Fruit fly (Drosophila melanogaster): ENCODE data around the gene CG33783.
A peak's percentile ranks its signal among the peaks of the same experiment; 100 is the strongest.

Gene CG33783

dm6 chr3R:10032951-10033720 lies 33.4 kb upstream of the CG33783 start (continued):
- no peak for TF ChIP-seq fd85E (GFP tag; optimal IDR thresholded peaks at IDR 0.05)
- no peak for TF ChIP-seq CG10631 (GFP tag; optimal IDR thresholded peaks at IDR 0.05)
- TF ChIP-seq CG3032 (tag; optimal IDR thresholded peaks at IDR 0.05) = no peak
- no peak for TF ChIP-seq CG11762 (GFP tag; optimal IDR thresholded peaks at IDR 0.05; ENCODE audit: insufficient read depth)
- TF ChIP-seq Hr39 (GFP tag; optimal IDR thresholded peaks at IDR 0.05) = no peak
- TF ChIP-seq CG7368 (GFP tag; optimal IDR thresholded peaks at IDR 0.05) = no peak

dm6 chr3R:10034995-10035446 lies 31.5 kb upstream of the CG33783 start:
- TF ChIP-seq CG6854 (GFP tag; optimal IDR thresholded peaks at IDR 0.05) (no peak), eg (GFP tag; IDR thresholded peaks at IDR 0.05) (no peak), Met (GFP tag; optimal IDR thresholded peaks at IDR 0.05) (no peak), CG4318 (GFP tag; optimal IDR thresholded peaks at IDR 0.05) (no peak), acj6 (GFP tag; optimal IDR thresholded peaks at IDR 0.05) (no peak), CG3032 (tag; optimal IDR thresholded peaks at IDR 0.05) (no peak), CG15336 (GFP tag; IDR thresholded peaks at IDR 0.05) (no peak), topi (GFP tag; optimal IDR thresholded peaks at IDR 0.05) (no peak), Sox102F (GFP tag; optimal IDR thresholded peaks at IDR 0.05) (no peak), Hr4 (GFP tag; optimal IDR thresholded peaks at IDR 0.05) (no peak), CG6792 (GFP tag; optimal IDR thresholded peaks at IDR 0.05) (no peak), CG16779 (tag; optimal IDR thresholded peaks at IDR 0.05) (no peak), Sox15 (GFP tag; optimal IDR thresholded peaks at IDR 0.05) (no peak), CG6276 (GFP tag; optimal IDR thresholded peaks at IDR 0.05) (peak; percentile 12), CG7368 (GFP tag; optimal IDR thresholded peaks at IDR 0.05) (no peak), ss (GFP tag; optimal IDR thresholded peaks at IDR 0.05) (peak in 1 of 2 experiments; percentile 38), CG1621 (tag; optimal IDR thresholded peaks at IDR 0.05) (no peak), CG10631 (GFP tag; optimal IDR thresholded peaks at IDR 0.05) (no peak), dsx (GFP tag; optimal IDR thresholded peaks at IDR 0.05; ENCODE audit: poor library complexity, severe bottlenecking) (peak; percentile 6), spab (GFP tag; optimal IDR thresholded peaks at IDR 0.05) (no peak), svp (GFP tag) (peak; percentile 67), fkh (GFP tag; optimal IDR thresholded peaks at IDR 0.05) (peak; percentile 59), Eip78C (GFP tag) (peak; percentile 44), CG11294 (GFP tag; IDR thresholded peaks at IDR 0.05) (no peak), CG11762 (GFP tag; optimal IDR thresholded peaks at IDR 0.05; ENCODE audit: insufficient read depth) (no peak), OdsH (GFP tag; optimal IDR thresholded peaks at IDR 0.05) (no peak), Ets21C (GFP tag; optimal IDR thresholded peaks at IDR 0.05) (no peak), CG32006 (GFP tag; optimal IDR thresholded peaks at IDR 0.05) (no peak), esn (GFP tag; optimal IDR thresholded peaks at IDR 0.05) (no peak), CG6163 (GFP tag; IDR thresholded peaks at IDR 0.05) (no peak), Gug (GFP tag; IDR thresholded peaks at IDR 0.05) (no peak), pdm3 (GFP tag; optimal IDR thresholded peaks at IDR 0.05) (no peak)

dm6 chr3R:10035765-10036164 lies 30.8 kb upstream of the CG33783 start:
- TF ChIP-seq CG11762 (GFP tag; optimal IDR thresholded peaks at IDR 0.05; ENCODE audit: insufficient read depth) (no peak), CG4318 (GFP tag; optimal IDR thresholded peaks at IDR 0.05) (no peak), fkh (GFP tag; optimal IDR thresholded peaks at IDR 0.05) (peak; percentile 14), CG6854 (GFP tag; optimal IDR thresholded peaks at IDR 0.05) (no peak), CG10669 (GFP tag; optimal IDR thresholded peaks at IDR 0.05) (no peak), svp (GFP tag) (peak; percentile 54), Eip93F (GFP tag; optimal IDR thresholded peaks at IDR 0.05) (peak; percentile 35), fd59A (GFP tag; optimal IDR thresholded peaks at IDR 0.05) (no peak), salr (GFP tag; optimal IDR thresholded peaks at IDR 0.05) (no peak), Gug (GFP tag; IDR thresholded peaks at IDR 0.05) (no peak), CG1621 (tag; optimal IDR thresholded peaks at IDR 0.05) (no peak), cyc (GFP tag; optimal IDR thresholded peaks at IDR 0.05) (no peak), topi (GFP tag; optimal IDR thresholded peaks at IDR 0.05) (no peak)

All from whole organism, prepupa.